Worm (Caenorhabditis elegans) whole organism, late embryonic: Measurements from ENCODE around the gene ZK488.6.

Source experiments
- lin-11 ChIP-seq: fragments of 200-800 bp; sonication (Bioruptor generic); optimal IDR thresholded peaks from 2 replicates; lab custom pipeline; 2018; ENCODE audit warnings: mild to moderate bottlenecking, missing genetic modification characterization, missing compliant biosample characterization
- sox-2 ChIP-seq: fragments of 200-800 bp; sonication (Bioruptor generic); IDR thresholded peaks from 2 replicates; pipeline ENCODE4 v1.3.6; 2022; ENCODE audit warnings: missing genetic modification reagents, missing genetic modification characterization, missing compliant biosample characterization
- syd-9 ChIP-seq: sonication (generic microtip); optimal IDR thresholded peaks from 2 replicates; lab custom pipeline; 2016; ENCODE audit warnings: mild to moderate bottlenecking, missing genetic modification characterization, moderate library complexity, missing compliant biosample characterization

DNA sequence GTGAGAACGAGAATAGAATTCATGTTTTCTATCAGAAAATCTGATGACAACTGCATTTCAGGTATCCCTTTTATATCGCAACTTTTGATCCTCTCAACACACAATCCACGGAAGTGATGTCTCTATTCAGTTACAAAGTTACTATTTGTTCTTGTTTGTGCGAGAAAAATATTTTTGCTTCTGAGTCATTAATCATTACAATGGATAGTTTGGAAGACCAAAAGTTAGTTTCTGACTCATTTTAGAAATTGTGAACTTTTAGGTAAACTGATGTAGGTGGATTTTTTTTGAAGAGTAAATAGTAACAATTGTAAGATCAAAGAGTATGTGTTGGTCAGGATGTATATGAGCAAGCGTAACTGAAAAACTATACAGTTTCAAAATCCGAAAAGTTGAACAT lies 19.4 kb downstream of the ZK488.6 start, which contains the start of gene srlf-36:
- TF ChIP-seq sox-2 (GFP tag; lab: Robert Waterston, UW) = no peak
- no peak for TF ChIP-seq lin-11 (tag; lab: Kevin White, UChicago)
- TF ChIP-seq syd-9 = no peak
